Fruit fly (Drosophila melanogaster) Kc167 (cell line): ENCODE results near the gene CG9297.

Experiments
- Myc ChIP-seq: fragments of >200 bp; optimal IDR thresholded peaks from 2 replicates; lab custom pipeline; 2017; ENCODE audit warnings: missing external identifiers
- Sin3A ChIP-seq: fragments of >200 bp; optimal IDR thresholded peaks from 2 replicates; lab custom pipeline; 2018; ENCODE audit warnings: missing external identifiers
- h ChIP-seq: fragments of >200 bp; optimal IDR thresholded peaks from 3 replicates; lab custom pipeline; 2018; ENCODE audit warnings: missing external identifiers
- insv ChIP-seq: fragments of >200 bp; optimal IDR thresholded peaks from 3 replicates; lab custom pipeline; 2018; ENCODE audit warnings: missing external identifiers
- psq ChIP-seq: fragments of >200 bp; optimal IDR thresholded peaks from 2 replicates; lab custom pipeline; 2017; ENCODE audit warnings: missing external identifiers
- ttk ChIP-seq: sonication (Bioruptor generic); optimal IDR thresholded peaks from 2 replicates; lab custom pipeline; 2017; ENCODE audit warnings: missing external identifiers

Gene CG9297

dm6 chr3R:13771195-13771594 is at the start of gene CG9297:
Gene CG9297 (plus strand): TSS chr3R:13771495.
- TF ChIP-seq Myc (no peak), h (lab: Kevin White, UChicago) (no peak), Sin3A (lab: Kevin White, UChicago) (no peak), psq (lab: Kevin White, UChicago) (no peak), ttk (lab: Kevin White, UChicago) (no peak), insv (no peak)

- TF ChIP-seq ttk (lab: Kevin White, UChicago) (no peak), psq (lab: Kevin White, UChicago) (no peak), Myc (no peak), Sin3A (lab: Kevin White, UChicago) (no peak), h (lab: Kevin White, UChicago) (no peak), insv (no peak)
Observed at dm6 chr3R:13721998-13722397, 49.3 kb upstream of the CG9297 start.

- TF ChIP-seq Myc, result no peak
- no peak for TF ChIP-seq h (lab: Kevin White, UChicago)
- TF ChIP-seq Sin3A (lab: Kevin White, UChicago), result no peak
- TF ChIP-seq insv, result no peak
- no peak for TF ChIP-seq ttk (lab: Kevin White, UChicago)
- no peak for TF ChIP-seq psq (lab: Kevin White, UChicago)
Observed at dm6 chr3R:13722451-13722850, 48.8 kb upstream of the CG9297 start.

- no peak for TF ChIP-seq Myc
- TF ChIP-seq h (lab: Kevin White, UChicago), result no peak
- TF ChIP-seq psq (lab: Kevin White, UChicago), result no peak
- no peak for TF ChIP-seq ttk (lab: Kevin White, UChicago)
Observed at dm6 chr3R:13724029-13724638, 47.2 kb upstream of the CG9297 start.

- TF ChIP-seq ttk (lab: Kevin White, UChicago) (no peak), psq (lab: Kevin White, UChicago) (no peak), Myc (no peak), Sin3A (lab: Kevin White, UChicago) (no peak), h (lab: Kevin White, UChicago) (no peak), insv (no peak)
Observed at dm6 chr3R:13726795-13727194, 44.5 kb upstream of the CG9297 start.

- no peak for TF ChIP-seq Sin3A (lab: Kevin White, UChicago)
- TF ChIP-seq psq (lab: Kevin White, UChicago), result no peak
Observed at dm6 chr3R:13728897-13729296, 42.4 kb upstream of the CG9297 start.

- TF ChIP-seq insv, result no peak
- TF ChIP-seq h (lab: Kevin White, UChicago), result no peak
- TF ChIP-seq psq (lab: Kevin White, UChicago), result no peak
- TF ChIP-seq Myc, result no peak
- no peak for TF ChIP-seq ttk (lab: Kevin White, UChicago)
- no peak for TF ChIP-seq Sin3A (lab: Kevin White, UChicago)
Observed at dm6 chr3R:13730005-13730404, 41.3 kb upstream of the CG9297 start.

dm6 chr3R:13735304-13735898 is 35.9 kb upstream of the CG9297 start:
- no peak for TF ChIP-seq h (lab: Kevin White, UChicago)
- no peak for TF ChIP-seq Sin3A (lab: Kevin White, UChicago)
- no peak for TF ChIP-seq insv
- TF ChIP-seq Myc, result no peak
- no peak for TF ChIP-seq psq (lab: Kevin White, UChicago)
- no peak for TF ChIP-seq ttk (lab: Kevin White, UChicago)

dm6 chr3R:13746066-13746673 is 25.1 kb upstream of the CG9297 start:
- TF ChIP-seq h (lab: Kevin White, UChicago), result no peak
- TF ChIP-seq Sin3A (lab: Kevin White, UChicago), result no peak
- TF ChIP-seq Myc, result no peak
- no peak for TF ChIP-seq insv
- TF ChIP-seq ttk (lab: Kevin White, UChicago), result no peak

dm6 chr3R:13761563-13761962 is 9.7 kb upstream of the CG9297 start:
- TF ChIP-seq h (lab: Kevin White, UChicago), result no peak

- no peak for TF ChIP-seq Myc
- no peak for TF ChIP-seq ttk (lab: Kevin White, UChicago)
- TF ChIP-seq insv, result no peak
- no peak for TF ChIP-seq psq (lab: Kevin White, UChicago)
- TF ChIP-seq h (lab: Kevin White, UChicago), result no peak
- TF ChIP-seq Sin3A (lab: Kevin White, UChicago), result no peak
Observed at dm6 chr3R:13765001-13765400, 6.3 kb upstream of the CG9297 start.

- no peak for TF ChIP-seq psq (lab: Kevin White, UChicago)
- TF ChIP-seq insv, result no peak
- TF ChIP-seq ttk (lab: Kevin White, UChicago), result no peak
- TF ChIP-seq h (lab: Kevin White, UChicago), result no peak
- TF ChIP-seq Myc, result no peak
- TF ChIP-seq Sin3A (lab: Kevin White, UChicago), result no peak
Observed at dm6 chr3R:13765456-13765855, 5.8 kb upstream of the CG9297 start, which contains the start of gene CG9312. Gene CG9312 (plus strand): TSS chr3R:13765756.

dm6 chr3R:13767239-13767638 is 4.1 kb upstream of the CG9297 start, which contains the start of gene Cht5:
Gene Cht5 (plus strand): TSS chr3R:13767549.
- TF ChIP-seq psq (lab: Kevin White, UChicago) (no peak), ttk (lab: Kevin White, UChicago) (no peak), insv (no peak), Sin3A (lab: Kevin White, UChicago) (no peak), h (lab: Kevin White, UChicago) (no peak)
